Worm (Caenorhabditis elegans): ENCODE results near the gene F55G11.7.
A peak's percentile ranks its signal among the peaks of the same experiment; 100 is the strongest.

F55G11.7 gene

ce11 chrIV:12997560-12997959 lies 37.3 kb downstream of the F55G11.7 start:
- no peak for TF ChIP-seq arid-1 (GFP tag; conservative IDR thresholded peaks at IDR 0.05)
- peak; percentile 48 for TF ChIP-seq hlh-30 (tag; optimal IDR thresholded peaks at IDR 0.05; ENCODE audit: insufficient read depth)
- TF ChIP-seq tra-1 (GFP tag; IDR thresholded peaks at IDR 0.05): no peak
- peak; percentile 27 for TF ChIP-seq nhr-28 (tag; optimal IDR thresholded peaks at IDR 0.05)

ce11 chrIV:12999087-12999486 lies 38.9 kb downstream of the F55G11.7 start:
- TF ChIP-seq daf-8 (GFP tag; IDR thresholded peaks at IDR 0.05): no peak
- TF ChIP-seq mes-2 (tag; optimal IDR thresholded peaks at IDR 0.05; ENCODE audit: poor library complexity, severe bottlenecking): peak; percentile 42
- peak; percentile 17 for TF ChIP-seq hlh-11 (tag; optimal IDR thresholded peaks at IDR 0.05)

ce11 chrIV:13008405-13009208 lies 48.4 kb downstream of the F55G11.7 start, which contains the start of gene mbk-2:
Gene mbk-2, plus strand, starts transcription at chrIV:13009158.
- TF ChIP-seq lsy-2 (tag; optimal IDR thresholded peaks at IDR 0.05) (no peak), dmd-9 (GFP tag; IDR thresholded peaks at IDR 0.05) (no peak), ceh-28 (tag; optimal IDR thresholded peaks at IDR 0.05) (no peak), lin-39 (tag; optimal IDR thresholded peaks at IDR 0.05) (no peak), duxl-1 (tag; optimal IDR thresholded peaks at IDR 0.05; ENCODE audit: poor library complexity) (no peak), ctbp-1 (GFP tag; IDR thresholded peaks at IDR 0.05) (no peak), set-16 (GFP tag; IDR thresholded peaks at IDR 0.05) (no peak), ceh-32 (tag; optimal IDR thresholded peaks at IDR 0.05; ENCODE audit: poor library complexity) (no peak), pqm-1 (tag; optimal IDR thresholded peaks at IDR 0.05) (peak; percentile 38), Y75B8A.6 (GFP tag; IDR thresholded peaks at IDR 0.05) (no peak), dmd-6 (GFP tag; IDR thresholded peaks at IDR 0.05) (peak; percentile 7; the same call in 1 of the 2 replicates), jun-1 (tag; optimal IDR thresholded peaks at IDR 0.05) (no peak), tra-1 (GFP tag; IDR thresholded peaks at IDR 0.05) (no peak), D1046.2 (GFP tag; IDR thresholded peaks at IDR 0.05) (no peak), sdz-12 (GFP tag; optimal IDR thresholded peaks at IDR 0.05) (no peak), php-3 (GFP tag; IDR thresholded peaks at IDR 0.05) (peak; percentile 72), aha-1 (tag) (peak; percentile 58), mep-1 (tag; optimal IDR thresholded peaks at IDR 0.05) (no peak), tag-97 (GFP tag; IDR thresholded peaks at IDR 0.05) (no peak), daf-19 (GFP tag; conservative IDR thresholded peaks at IDR 0.05) (no peak), nhr-25 (tag; optimal IDR thresholded peaks at IDR 0.05; ENCODE audit: borderline replicate concordance, insufficient read depth) (no peak), hlh-30 (tag; optimal IDR thresholded peaks at IDR 0.05; ENCODE audit: insufficient read depth) (peak; percentile 9), lin-38 (GFP tag; IDR thresholded peaks at IDR 0.05) (no peak), dpl-1 (GFP tag; optimal IDR thresholded peaks at IDR 0.05) (no peak), zip-11 (GFP tag; IDR thresholded peaks at IDR 0.05) (no peak), unc-39 (tag; optimal IDR thresholded peaks at IDR 0.05) (no peak), Y105C5A.15 (GFP tag; IDR thresholded peaks at IDR 0.05) (no peak), hmg-1.1 (GFP tag; IDR thresholded peaks at IDR 0.05) (no peak), pha-4 (GFP tag; IDR thresholded peaks at IDR 0.05) (no peak), pha-4 (tag; optimal IDR thresholded peaks at IDR 0.05) (no peak), zfp-2 (tag; optimal IDR thresholded peaks at IDR 0.05) (no peak), attf-4 (tag; optimal IDR thresholded peaks at IDR 0.05) (no peak), lin-13 (GFP tag; optimal IDR thresholded peaks at IDR 0.05) (no peak), daf-16 (GFP tag; optimal IDR thresholded peaks at IDR 0.05) (no peak), daf-16 (tag; optimal IDR thresholded peaks at IDR 0.05) (peak; percentile 76), vab-7 (GFP tag; IDR thresholded peaks at IDR 0.05) (no peak), T20F7.1 (GFP tag; optimal IDR thresholded peaks at IDR 0.05) (no peak), dve-1 (tag; optimal IDR thresholded peaks at IDR 0.05; ENCODE audit: insufficient read depth) (peak; percentile 58), hlh-11 (tag; optimal IDR thresholded peaks at IDR 0.05) (peak; percentile 58), F26F4.8 (GFP tag; conservative IDR thresholded peaks at IDR 0.05) (no peak), unc-62 (GFP tag; optimal IDR thresholded peaks at IDR 0.05 in 1 of 2) (no peak), unc-62 (tag; optimal IDR thresholded peaks at IDR 0.05) (no peak)
